Worm (Caenorhabditis elegans): ENCODE data around the gene R02D5.24.

DNA sequence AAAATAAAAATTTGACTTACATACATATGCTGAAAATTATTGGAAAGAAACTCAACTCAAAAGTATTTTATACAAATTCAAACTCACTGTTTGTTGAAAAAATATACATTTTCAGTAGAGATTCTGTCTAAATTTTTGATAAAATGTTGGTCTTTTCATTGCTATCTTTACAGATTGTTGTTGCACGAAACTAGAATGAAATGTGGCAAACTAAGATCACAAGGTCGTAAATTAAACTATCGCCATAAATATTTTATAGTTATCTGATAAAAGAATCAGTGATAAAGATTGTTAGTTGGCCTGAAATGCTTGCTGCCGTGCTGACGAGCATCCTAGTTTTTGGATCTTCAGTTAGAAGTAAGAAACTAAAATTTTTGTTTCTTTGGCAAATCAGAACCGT, 22.2 kb upstream of the R02D5.24 start, which contains the start of gene clec-55:
- TF ChIP-seq klf-2 (GFP tag; conservative IDR thresholded peaks at IDR 0.05): no peak
- TF ChIP-seq flt-1 (GFP tag; IDR thresholded peaks at IDR 0.05): no peak
- TF ChIP-seq tab-1 (GFP tag; IDR thresholded peaks at IDR 0.05): no peak
- no peak for TF ChIP-seq ref-1 (GFP tag; conservative IDR thresholded peaks at IDR 0.05)
- no peak for TF ChIP-seq med-1 (GFP tag; optimal IDR thresholded peaks at IDR 0.05; ENCODE audit: insufficient read depth)
- TF ChIP-seq cog-1 (tag; optimal IDR thresholded peaks at IDR 0.05): no peak

Data from whole organism, midembryonic.